Fruit fly (Drosophila melanogaster): Measurements from ENCODE around the gene CG43373.

CG43373 gene

DNA sequence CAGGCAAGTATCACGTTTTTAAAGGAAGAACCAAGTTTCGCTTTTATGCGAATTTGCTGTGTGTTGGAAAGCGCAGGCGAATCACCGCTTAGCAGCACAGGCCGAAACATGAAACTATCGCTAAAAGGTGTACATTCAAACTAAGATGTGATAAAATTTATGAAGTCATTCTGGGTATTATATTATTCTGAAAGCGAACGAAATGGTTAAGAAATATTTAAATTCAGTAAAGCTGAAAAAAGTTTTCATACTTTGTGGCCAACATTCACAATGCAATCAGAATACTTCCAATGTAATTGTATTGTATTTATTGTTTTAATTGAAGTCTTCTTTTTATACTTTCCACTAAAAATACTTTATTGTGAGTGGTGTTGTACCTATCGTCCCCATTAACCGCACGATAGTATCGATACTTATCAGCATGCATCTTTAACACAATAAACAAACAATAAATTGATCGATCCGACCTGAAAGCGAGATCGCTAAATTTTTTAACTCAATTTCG, 38.1 kb upstream of the CG43373 start, which contains the start of gene Smn (continued):
- TF ChIP-seq Sox102F (GFP tag; optimal IDR thresholded peaks at IDR 0.05) (no peak), CG11560 (tag; IDR thresholded peaks at IDR 0.05) (no peak), shn (GFP tag; optimal IDR thresholded peaks at IDR 0.05) (peak; percentile 52), fd3F (GFP tag; optimal IDR thresholded peaks at IDR 0.05) (peak; percentile 32), sr (GFP tag; IDR thresholded peaks at IDR 0.05) (no peak), CG7556 (GFP tag; optimal IDR thresholded peaks at IDR 0.05) (peak; percentile 26), aop (GFP tag; IDR thresholded peaks at IDR 0.05) (no peak), Mrtf (GFP tag; IDR thresholded peaks at IDR 0.05) (no peak), Max (GFP tag; optimal IDR thresholded peaks at IDR 0.05) (peak; percentile 50), CG7372 (GFP tag; IDR thresholded peaks at IDR 0.05) (no peak), CG9817 (tag; optimal IDR thresholded peaks at IDR 0.05) (peak; percentile 56), CG12104 (GFP tag; optimal IDR thresholded peaks at IDR 0.05) (peak; percentile 11), CG34224 (GFP tag; IDR thresholded peaks at IDR 0.05; ENCODE audit: partially characterized antibody) (peak; percentile 81), CG4424 (GFP tag; optimal IDR thresholded peaks at IDR 0.05) (peak; percentile 37), CG8388 (GFP tag; optimal IDR thresholded peaks at IDR 0.05) (peak; percentile 34), unc-4 (GFP tag; IDR thresholded peaks at IDR 0.05; ENCODE audit: partially characterized antibody) (peak; percentile 77), D19A (tag; optimal IDR thresholded peaks at IDR 0.05) (peak; percentile 28)

DNA sequence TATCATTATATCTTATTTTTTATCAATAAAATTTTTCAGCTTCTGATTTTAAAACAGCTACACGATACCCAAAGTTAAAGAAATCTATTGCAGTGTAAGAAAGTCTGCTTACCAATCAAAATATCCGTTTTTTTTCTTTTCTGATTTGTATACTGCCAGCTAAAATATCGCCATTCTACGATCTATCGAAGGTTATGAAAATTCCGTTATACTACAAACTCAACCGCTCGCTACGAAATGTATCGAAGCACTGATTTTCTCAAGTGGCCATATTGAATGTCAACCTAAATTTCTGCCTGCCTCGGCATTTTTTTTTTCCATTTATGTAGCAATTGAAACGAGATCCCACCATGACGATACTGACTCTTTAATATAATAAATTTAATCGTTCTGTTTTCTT, 36.9 kb upstream of the CG43373 start, which contains the start of gene nxf2:
nxf2 (minus strand) TSS at position 258 of the 400 bp plus-strand sequence.
- TF ChIP-seq bbx (GFP tag; IDR thresholded peaks at IDR 0.05; ENCODE audit: partially characterized antibody) (peak; percentile 68), CG14965 (GFP tag; optimal IDR thresholded peaks at IDR 0.05; ENCODE audit: borderline replicate concordance) (no peak), usp (GFP tag; optimal IDR thresholded peaks at IDR 0.05) (no peak), sens (GFP tag) (peak; percentile 83), BEAF-32 (GFP tag; optimal IDR thresholded peaks at IDR 0.05) (peak; percentile 61), phol (tag; optimal IDR thresholded peaks at IDR 0.05) (peak; percentile 76), trem (tag; optimal IDR thresholded peaks at IDR 0.05) (peak; percentile 19), CG2129 (GFP tag; IDR thresholded peaks at IDR 0.05; ENCODE audit: partially characterized antibody) (no peak), maf-S (GFP tag; optimal IDR thresholded peaks at IDR 0.05) (no peak), Atf3 (GFP tag; optimal IDR thresholded peaks at IDR 0.05) (no peak), sr (GFP tag; IDR thresholded peaks at IDR 0.05) (no peak), Neu2 (GFP tag; optimal IDR thresholded peaks at IDR 0.05; ENCODE audit: borderline replicate concordance) (peak; percentile 62), Ssrp (tag; optimal IDR thresholded peaks at IDR 0.05) (no peak), mld (GFP tag; IDR thresholded peaks at IDR 0.05; ENCODE audit: partially characterized antibody) (0 out of 3 replicates have a peak, but pooled peaks have one; percentile 6), amos (GFP tag; IDR thresholded peaks at IDR 0.05; ENCODE audit: partially characterized antibody) (peak; percentile 65), knrl (GFP tag; IDR thresholded peaks at IDR 0.05; ENCODE audit: partially characterized antibody) (peak; percentile 57; the same call in 2 of the 3 replicates), unc-4 (GFP tag; IDR thresholded peaks at IDR 0.05; ENCODE audit: partially characterized antibody) (peak; percentile 54), HLH4C (GFP tag; IDR thresholded peaks at IDR 0.05; ENCODE audit: partially characterized antibody) (0 out of 3 replicates have a peak, but pooled peaks have one; percentile 28), CG2116 (GFP tag; optimal IDR thresholded peaks at IDR 0.05) (peak; percentile 55), luna (GFP tag; optimal IDR thresholded peaks at IDR 0.05) (no peak), CG13287 (GFP tag; IDR thresholded peaks at IDR 0.05; ENCODE audit: partially characterized antibody) (peak; percentile 47), ara (GFP tag; IDR thresholded peaks at IDR 0.05) (no peak), Dref (GFP tag; IDR thresholded peaks at IDR 0.05) (peak; percentile 38; the same call in 1 of the 2 replicates), hbn (GFP tag; IDR thresholded peaks at IDR 0.05; ENCODE audit: partially characterized antibody) (peak; percentile 44; the same call in 1 of the 2 replicates), Myb (GFP tag; optimal IDR thresholded peaks at IDR 0.05) (peak; percentile 54), CG14710 (tag; optimal IDR thresholded peaks at IDR 0.05) (peak; percentile 12), gcm2 (GFP tag; optimal IDR thresholded peaks at IDR 0.05) (no peak), CG34224 (GFP tag; IDR thresholded peaks at IDR 0.05; ENCODE audit: partially characterized antibody) (peak; percentile 30; the same call in 1 of the 3 replicates), CG16813 (GFP tag; IDR thresholded peaks at IDR 0.05; ENCODE audit: partially characterized antibody) (peak; percentile 55; the same call in 2 of the 3 replicates), Scr (GFP tag; IDR thresholded peaks at IDR 0.05; ENCODE audit: partially characterized antibody) (peak; percentile 66), Dll (GFP tag; IDR thresholded peaks at IDR 0.05; ENCODE audit: partially characterized antibody) (peak; percentile 59; the same call in 2 of the 4 replicates), lbe (GFP tag; optimal IDR thresholded peaks at IDR 0.05) (peak; percentile 10), pita (GFP tag; optimal IDR thresholded peaks at IDR 0.05) (no peak)
